Fruit fly (Drosophila melanogaster) whole organism, wandering third instar larva: ENCODE data around the gene Atg2.

ENCODE experiments used
- Hr83 ChIP-seq: fragments of 200-300 bp; sonication (Bioruptor generic); optimal IDR thresholded peaks from 2 replicates; lab custom pipeline; 2016; ENCODE audit warnings: missing biosample characterization, mild to moderate bottlenecking, missing genetic modification characterization, moderate library complexity; ENCODE audit not compliant: poor library complexity, severe bottlenecking
- OdsH ChIP-seq: fragments of 200-800 bp; sonication (Bioruptor generic); optimal IDR thresholded peaks from 2 replicates; lab custom pipeline; 2016; ENCODE audit warnings: missing biosample characterization, mild to moderate bottlenecking, missing genetic modification characterization

DNA sequence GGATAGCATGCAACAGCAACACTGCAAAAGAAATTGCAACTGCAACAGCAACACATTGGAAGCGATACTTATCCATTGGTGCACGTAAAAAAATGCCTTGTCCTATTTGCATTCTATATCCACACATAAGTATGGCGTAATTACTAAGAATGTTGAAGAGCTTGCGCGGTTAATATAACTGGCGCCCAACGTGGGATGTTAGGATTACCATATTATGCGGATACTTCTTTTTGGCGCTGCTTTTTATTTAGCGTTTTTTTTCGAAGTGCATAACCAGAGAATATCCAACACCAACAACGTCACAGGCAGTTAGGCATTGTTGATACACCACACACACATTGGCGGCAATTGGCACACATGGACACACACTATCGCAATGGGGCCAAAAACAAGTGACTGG lies 27.9 kb downstream of the Atg2 start:
- TF ChIP-seq OdsH (GFP tag; lab: Kevin White, UChicago) (peak; percentile 28), Hr83 (no peak)
